Worm (Caenorhabditis elegans) whole organism, L4/young adult: ENCODE data around the gene lgc-31.

Experiments
- W03F9.2 ChIP-seq: fragments of 150-350 bp; optimal IDR thresholded peaks from 2 replicates; lab custom pipeline; 2014; ENCODE audit warnings: missing biosample characterization, missing genetic modification characterization
- dao-5 ChIP-seq: sonication (generic microtip); optimal IDR thresholded peaks from 2 replicates; lab custom pipeline; 2016; ENCODE audit warnings: missing genotype, missing genetic modification characterization, moderate library complexity, missing compliant biosample characterization
- him-1 ChIP-seq: sonication (generic microtip); optimal IDR thresholded peaks from 2 replicates; lab custom pipeline; 2016; ENCODE audit warnings: missing genotype, missing genetic modification reagents, missing genetic modification characterization, missing compliant biosample characterization

ce11 chrV:15503603-15504002 lies 18.2 kb downstream of the lgc-31 start:
- TF ChIP-seq W03F9.2 (no peak), dao-5 (tag; lab: Kevin White, UChicago) (no peak), him-1 (tag; lab: Kevin White, UChicago) (no peak)
